Worm (Caenorhabditis elegans) whole organism, early embryonic: ENCODE results near the gene ulp-2.
"Not testable (repeated sequence)": the region's sequence is repeated elsewhere in the genome, so short reads cannot be mapped to it uniquely, and the experiment has no call there.

Experiments used
- B0310.2 ChIP-seq: sonication (generic microtip); optimal IDR thresholded peaks from 2 replicates; lab custom pipeline; 2016; ENCODE audit warnings: mild to moderate bottlenecking, missing genetic modification characterization, missing compliant biosample characterization
- F13C5.2 ChIP-seq: sonication (generic microtip); optimal IDR thresholded peaks from 2 replicates; lab custom pipeline; 2017; ENCODE audit warnings: mild to moderate bottlenecking, missing genetic modification characterization, inconsistent platforms, missing compliant biosample characterization
- aly-1 ChIP-seq: sonication (generic microtip); optimal IDR thresholded peaks from 2 replicates; lab custom pipeline; 2016; ENCODE audit warnings: missing genetic modification characterization, missing compliant biosample characterization
- ama-1 ChIP-seq: fragments of 150-350 bp; optimal IDR thresholded peaks from 2 replicates; lab custom pipeline; 2014
- ceh-13 ChIP-seq: fragments of 200-800 bp; sonication (Bioruptor generic); optimal IDR thresholded peaks from 2 replicates; lab custom pipeline; 2018; ENCODE audit warnings: mild to moderate bottlenecking, missing genetic modification characterization, missing compliant biosample characterization
- ceh-36 ChIP-seq: sonication (generic microtip); optimal IDR thresholded peaks from 2 replicates; lab custom pipeline; 2016; ENCODE audit warnings: missing genetic modification characterization, inconsistent platforms, missing compliant biosample characterization
- ets-7 ChIP-seq: sonication (generic microtip); optimal IDR thresholded peaks from 2 replicates; lab custom pipeline; 2016; ENCODE audit warnings: missing genotype, missing genetic modification characterization, missing compliant biosample characterization
- flt-1 ChIP-seq: fragments of 200-800 bp; sonication (Bioruptor generic); IDR thresholded peaks from 2 replicates; pipeline ENCODE4 v1.3.6; 2022; ENCODE audit warnings: missing genetic modification characterization, missing compliant biosample characterization
- hmbx-1 ChIP-seq: sonication (generic microtip); optimal IDR thresholded peaks from 2 replicates; lab custom pipeline; 2016; ENCODE audit warnings: mild to moderate bottlenecking, missing genetic modification characterization, missing compliant biosample characterization
- hmg-4 ChIP-seq: fragments of 200-800 bp; sonication (Bioruptor generic); optimal IDR thresholded peaks from 2 replicates; lab custom pipeline; 2018; ENCODE audit warnings: mild to moderate bottlenecking, missing genetic modification characterization, missing compliant biosample characterization
- hnd-1 ChIP-seq: sonication (generic microtip); optimal IDR thresholded peaks from 2 replicates; lab custom pipeline; 2016; ENCODE audit warnings: missing genetic modification characterization, missing compliant biosample characterization
- pes-1 ChIP-seq: fragments of 200-800 bp; sonication (Bioruptor generic); IDR thresholded peaks from 2 replicates; pipeline ENCODE4 v1.3.6; 2022; ENCODE audit warnings: missing genetic modification reagents, missing genetic modification characterization, missing compliant biosample characterization
- scrt-1 ChIP-seq: fragments of 200-800 bp; sonication (Bioruptor generic); IDR thresholded peaks from 2 replicates; pipeline ENCODE4 v1.3.6; 2022; ENCODE audit warnings: missing genetic modification characterization, missing compliant biosample characterization
- sea-1 ChIP-seq: fragments of 200-800 bp; sonication (Bioruptor generic); conservative IDR thresholded peaks from 2 replicates; pipeline ENCODE4 v1.3.6; 2022; ENCODE audit warnings: missing genetic modification characterization, missing compliant biosample characterization
- tbx-11 ChIP-seq: fragments of 200-800 bp; sonication (Bioruptor generic); IDR thresholded peaks from 2 replicates; pipeline ENCODE4 v1.3.6; 2022; ENCODE audit warnings: missing genetic modification characterization, missing compliant biosample characterization
- tbx-37 ChIP-seq: fragments of 200-800 bp; sonication (Bioruptor generic); conservative IDR thresholded peaks from 2 replicates; pipeline ENCODE4 v1.3.6; 2022; ENCODE audit warnings: missing genetic modification reagents, missing genetic modification characterization, missing compliant biosample characterization
- tra-4 ChIP-seq: sonication (generic microtip); optimal IDR thresholded peaks from 2 replicates; lab custom pipeline; 2017; ENCODE audit warnings: missing genetic modification characterization, missing compliant biosample characterization

ulp-2 gene

DNA sequence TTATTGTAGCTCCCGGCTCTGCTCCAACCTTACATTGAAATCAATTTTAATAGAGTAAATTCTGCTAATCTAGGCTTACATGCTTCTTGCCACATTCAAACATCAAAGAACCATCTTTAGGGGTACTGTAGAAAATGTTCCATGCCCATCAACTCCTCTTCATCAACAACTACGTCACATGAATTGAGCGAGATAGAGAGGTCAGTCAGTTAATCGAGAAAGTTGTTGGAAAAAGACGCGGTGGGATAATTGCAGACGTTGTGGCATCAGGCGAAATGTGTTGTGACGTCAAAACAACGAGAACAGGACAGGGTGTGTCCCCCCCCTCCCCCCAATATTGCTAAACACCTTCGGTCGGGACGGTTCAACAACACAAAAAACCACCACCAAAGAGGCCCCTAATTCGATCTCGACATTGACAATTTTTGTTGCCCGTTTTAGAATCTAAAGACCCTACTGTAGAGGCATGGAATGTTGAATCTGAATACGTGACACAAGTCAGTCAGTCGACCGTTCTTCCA, 41.1 kb downstream of the ulp-2 start:
- TF ChIP-seq ceh-36 (tag; lab: Kevin White, UChicago) (no peak), aly-1 (no peak), flt-1 (GFP tag; lab: Robert Waterston, UW) (no peak), pes-1 (GFP tag; lab: Robert Waterston, UW) (no peak), F13C5.2 (tag; lab: Kevin White, UChicago) (no peak), tbx-37 (GFP tag; lab: Robert Waterston, UW) (no peak), ama-1 (lab: Kevin White, UChicago) (no peak), ceh-13 (GFP tag; lab: Kevin White, UChicago) (no peak), sea-1 (GFP tag; lab: Robert Waterston, UW) (no peak), B0310.2 (no peak), tbx-11 (GFP tag; lab: Robert Waterston, UW) (no peak), hnd-1 (no peak), scrt-1 (GFP tag; lab: Robert Waterston, UW) (no peak), tra-4 (tag; lab: Kevin White, UChicago) (no peak)

DNA sequence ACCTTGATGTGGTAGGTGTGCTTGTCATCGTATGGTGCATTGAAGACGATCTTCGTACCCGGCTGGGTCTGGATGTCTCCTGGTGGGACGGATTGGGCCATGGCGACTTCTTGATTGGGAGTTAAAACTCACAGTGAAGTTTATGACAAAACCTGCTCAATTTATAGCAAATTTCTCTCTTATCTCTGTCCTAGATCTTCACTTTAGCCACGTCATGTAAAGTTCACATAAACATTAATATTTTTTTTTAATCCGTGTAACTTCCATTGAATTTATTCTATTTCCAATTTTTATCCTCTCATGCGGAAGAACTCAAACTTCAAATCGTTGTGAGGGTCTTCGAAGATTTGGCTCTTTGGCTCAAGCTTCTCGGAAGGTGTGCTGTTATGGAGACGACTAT, 43.2 kb downstream of the ulp-2 start, which contains the start of gene msp-31:
msp-31 (minus strand) TSS at position 101 of the 400 bp plus-strand sequence.
- not testable (repeated sequence) for TF ChIP-seq F13C5.2 (tag; lab: Kevin White, UChicago); ceh-13 (GFP tag; lab: Kevin White, UChicago); sea-1 (GFP tag; lab: Robert Waterston, UW)

DNA sequence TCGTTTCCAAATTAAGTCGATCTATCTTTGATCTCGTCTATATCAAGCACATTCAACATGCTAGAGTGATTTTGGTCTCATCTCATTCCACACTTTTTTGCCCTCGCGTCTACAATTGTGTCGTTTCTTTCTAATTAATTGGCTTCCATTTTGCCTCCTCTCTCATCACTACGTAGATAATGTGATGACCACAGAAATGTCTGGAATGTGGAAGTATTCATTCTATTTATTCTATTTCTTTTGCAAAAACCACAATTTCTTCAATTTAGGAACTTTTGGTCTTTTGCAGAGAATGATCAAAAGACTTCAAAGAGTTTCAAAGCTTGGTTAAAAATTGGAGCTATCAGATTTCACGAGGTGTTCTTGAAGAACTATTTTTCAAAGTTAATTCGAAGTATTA, 44.1 kb downstream of the ulp-2 start:
- TF ChIP-seq F13C5.2 (tag; lab: Kevin White, UChicago) (no peak), sea-1 (GFP tag; lab: Robert Waterston, UW) (no peak), tbx-37 (GFP tag; lab: Robert Waterston, UW) (no peak), tra-4 (tag; lab: Kevin White, UChicago) (no peak), hmbx-1 (no peak), hnd-1 (no peak), flt-1 (GFP tag; lab: Robert Waterston, UW) (no peak), ceh-36 (tag; lab: Kevin White, UChicago) (no peak), tbx-11 (GFP tag; lab: Robert Waterston, UW) (no peak), ama-1 (lab: Kevin White, UChicago) (no peak), aly-1 (no peak), hmg-4 (GFP tag; lab: Kevin White, UChicago) (no peak), scrt-1 (GFP tag; lab: Robert Waterston, UW) (no peak), B0310.2 (no peak), ceh-13 (GFP tag; lab: Kevin White, UChicago) (no peak), ets-7 (tag; lab: Kevin White, UChicago) (no peak)

DNA sequence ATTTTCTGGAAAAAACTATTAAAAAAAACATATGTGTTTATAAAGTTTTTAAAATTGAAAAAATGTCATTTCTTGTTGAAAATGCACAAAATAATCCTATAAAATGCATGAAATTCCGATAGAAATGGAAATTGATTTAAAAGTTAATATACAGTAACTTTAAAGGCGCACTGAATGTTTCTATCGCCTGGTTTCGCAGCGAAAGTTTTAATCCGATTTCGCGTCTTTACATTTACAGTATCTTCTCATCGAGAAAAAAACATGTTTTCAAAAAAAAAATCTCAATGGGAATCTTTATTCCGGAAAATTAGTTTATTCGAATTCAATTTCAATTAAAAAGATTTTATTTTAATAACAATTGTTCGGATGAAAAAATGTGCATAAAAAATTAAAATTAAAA, 45.5 kb downstream of the ulp-2 start, which contains the start of gene R05F9.11:
R05F9.11 (minus strand) TSS at position 5 of the 400 bp plus-strand sequence.
- no peak for TF ChIP-seq tbx-11 (GFP tag; lab: Robert Waterston, UW)
- TF ChIP-seq ceh-13 (GFP tag; lab: Kevin White, UChicago): no peak
- TF ChIP-seq tbx-37 (GFP tag; lab: Robert Waterston, UW): no peak
- TF ChIP-seq pes-1 (GFP tag; lab: Robert Waterston, UW): no peak
- no peak for TF ChIP-seq scrt-1 (GFP tag; lab: Robert Waterston, UW)
- TF ChIP-seq B0310.2: no peak
- TF ChIP-seq ceh-36 (tag; lab: Kevin White, UChicago): no peak
- TF ChIP-seq ama-1 (lab: Kevin White, UChicago): no peak
- TF ChIP-seq ets-7 (tag; lab: Kevin White, UChicago): no peak
- no peak for TF ChIP-seq flt-1 (GFP tag; lab: Robert Waterston, UW)
- no peak for TF ChIP-seq sea-1 (GFP tag; lab: Robert Waterston, UW)
- no peak for TF ChIP-seq hmbx-1
- TF ChIP-seq hmg-4 (GFP tag; lab: Kevin White, UChicago): no peak
- TF ChIP-seq aly-1: no peak
- TF ChIP-seq tra-4 (tag; lab: Kevin White, UChicago): no peak
- no peak for TF ChIP-seq F13C5.2 (tag; lab: Kevin White, UChicago)
- TF ChIP-seq hnd-1: no peak

DNA sequence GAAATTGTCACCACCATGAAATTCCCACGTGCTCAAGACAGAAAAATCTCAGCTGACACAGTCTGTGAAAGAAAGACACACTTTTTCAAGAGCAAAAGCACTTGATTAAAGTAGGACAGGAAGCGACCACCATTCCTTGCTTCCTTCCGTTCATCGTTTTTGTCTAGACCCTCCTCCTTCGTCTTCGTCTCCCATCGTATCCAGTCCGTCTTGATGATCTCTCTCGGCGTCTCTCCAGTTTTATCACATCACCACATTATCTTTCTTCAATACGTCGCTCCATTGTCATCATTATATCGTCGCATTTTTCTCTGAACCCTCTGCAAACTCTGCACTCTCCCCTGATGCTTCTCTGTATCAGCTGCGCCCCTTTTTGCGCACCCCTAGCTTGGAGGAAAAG, 51.5 kb downstream of the ulp-2 start:
- TF ChIP-seq B0310.2: no peak
- TF ChIP-seq sea-1 (GFP tag; lab: Robert Waterston, UW): no peak
- TF ChIP-seq ama-1 (lab: Kevin White, UChicago): no peak
- no peak for TF ChIP-seq ets-7 (tag; lab: Kevin White, UChicago)
- TF ChIP-seq tra-4 (tag; lab: Kevin White, UChicago): no peak
- TF ChIP-seq scrt-1 (GFP tag; lab: Robert Waterston, UW): no peak
- no peak for TF ChIP-seq F13C5.2 (tag; lab: Kevin White, UChicago)
- no peak for TF ChIP-seq tbx-37 (GFP tag; lab: Robert Waterston, UW)
- no peak for TF ChIP-seq hnd-1
- no peak for TF ChIP-seq ceh-13 (GFP tag; lab: Kevin White, UChicago)
- TF ChIP-seq hmbx-1: no peak
- no peak for TF ChIP-seq tbx-11 (GFP tag; lab: Robert Waterston, UW)
- TF ChIP-seq flt-1 (GFP tag; lab: Robert Waterston, UW): no peak
- TF ChIP-seq pes-1 (GFP tag; lab: Robert Waterston, UW): no peak
- no peak for TF ChIP-seq aly-1
- TF ChIP-seq hmg-4 (GFP tag; lab: Kevin White, UChicago): no peak

DNA sequence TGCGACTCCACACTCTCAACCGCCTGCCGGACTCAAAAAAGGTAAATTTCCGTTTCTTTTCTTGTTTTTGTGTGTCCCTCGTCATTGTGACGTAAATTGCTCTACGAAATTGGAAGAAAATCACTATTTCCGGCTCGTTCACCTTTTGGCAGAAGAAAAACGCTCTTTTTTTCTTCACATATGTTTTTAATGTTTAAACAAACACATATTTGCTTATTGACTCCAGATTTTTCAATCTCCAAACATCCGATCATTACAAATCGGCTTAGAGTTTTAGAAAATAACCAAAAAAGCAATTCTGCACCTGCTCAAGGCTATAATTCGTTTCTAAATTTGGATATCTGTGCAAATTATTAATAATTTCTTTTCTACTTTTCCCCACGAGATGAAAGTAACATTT, 53.8 kb downstream of the ulp-2 start:
- TF ChIP-seq ceh-13 (GFP tag; lab: Kevin White, UChicago) (no peak), pes-1 (GFP tag; lab: Robert Waterston, UW) (no peak), tbx-11 (GFP tag; lab: Robert Waterston, UW) (no peak), B0310.2 (no peak), flt-1 (GFP tag; lab: Robert Waterston, UW) (no peak), sea-1 (GFP tag; lab: Robert Waterston, UW) (no peak), tbx-37 (GFP tag; lab: Robert Waterston, UW) (no peak), hmbx-1 (no peak), F13C5.2 (tag; lab: Kevin White, UChicago) (no peak), aly-1 (no peak), scrt-1 (GFP tag; lab: Robert Waterston, UW) (no peak), tra-4 (tag; lab: Kevin White, UChicago) (no peak)
